Worm (Caenorhabditis elegans): ENCODE measurements around the gene acs-4.

The acs-4 gene

DNA sequence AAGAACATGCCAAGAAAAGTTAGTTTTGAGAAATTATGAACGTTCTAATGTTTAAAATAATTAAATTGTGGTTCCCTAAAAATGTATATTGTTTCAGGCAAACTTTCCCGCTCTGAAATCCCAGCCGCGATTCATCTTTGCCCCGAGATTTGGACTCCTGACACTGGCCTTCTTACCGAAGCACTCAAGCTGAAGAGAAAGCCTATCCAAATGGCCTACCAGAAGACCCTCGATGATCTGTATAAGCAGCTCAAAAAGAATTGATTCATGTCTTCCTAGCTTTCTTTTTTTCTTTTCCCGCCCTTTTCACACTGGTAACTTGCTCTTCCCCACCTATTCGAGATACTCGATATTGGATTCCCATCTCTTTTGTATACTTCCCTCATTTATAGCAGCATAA lies 2.5 kb downstream of the acs-4 start:
- no peak for TF ChIP-seq lin-39 (tag; optimal IDR thresholded peaks at IDR 0.05)
- TF ChIP-seq hpl-2 (GFP tag; optimal IDR thresholded peaks at IDR 0.05) = no peak
- TF ChIP-seq mep-1 (tag; optimal IDR thresholded peaks at IDR 0.05) = no peak
- no peak for TF ChIP-seq elt-3 (tag; optimal IDR thresholded peaks at IDR 0.05)
- TF ChIP-seq fkh-4 (tag; optimal IDR thresholded peaks at IDR 0.05; ENCODE audit: borderline replicate concordance) = no peak
- no peak for TF ChIP-seq lin-35 (GFP tag; optimal IDR thresholded peaks at IDR 0.05)
- TF ChIP-seq vab-15 (tag; optimal IDR thresholded peaks at IDR 0.05) = no peak
- TF ChIP-seq ets-5 (GFP tag; IDR thresholded peaks at IDR 0.05) = no peak
- no peak for TF ChIP-seq ces-1 (GFP tag; optimal IDR thresholded peaks at IDR 0.05)

DNA sequence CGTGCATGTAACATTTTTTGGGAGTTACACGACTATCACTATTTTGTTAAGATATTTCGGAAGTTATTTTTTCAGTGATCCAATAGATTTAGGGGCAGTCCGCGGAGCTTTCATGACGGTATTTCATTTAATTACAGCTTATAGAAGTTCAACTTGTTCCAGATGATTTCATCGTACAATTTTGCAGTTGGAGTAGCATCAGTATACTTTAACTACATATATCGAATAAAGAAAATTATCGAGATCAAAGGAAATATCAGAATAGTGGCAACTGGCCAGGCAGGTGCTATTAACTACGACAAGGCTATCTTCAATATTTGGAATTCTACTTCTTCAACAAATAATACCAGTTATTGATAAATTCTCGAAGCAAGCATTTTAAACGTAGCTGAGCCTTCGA lies 10.9 kb downstream of the acs-4 start:
- TF ChIP-seq nhr-85 (tag) = peak; percentile 46
- no peak for TF ChIP-seq efl-1 (optimal IDR thresholded peaks at IDR 0.05)
- TF ChIP-seq efl-1 (GFP tag; optimal IDR thresholded peaks at IDR 0.05 in 1 of 2) = peak in 1 of 2 experiments; percentile 85
- TF ChIP-seq tlp-1 (tag; optimal IDR thresholded peaks at IDR 0.05) = no peak
- peak in 1 of 2 experiments; percentile 14 for TF ChIP-seq lsy-2 (tag; optimal IDR thresholded peaks at IDR 0.05)

DNA sequence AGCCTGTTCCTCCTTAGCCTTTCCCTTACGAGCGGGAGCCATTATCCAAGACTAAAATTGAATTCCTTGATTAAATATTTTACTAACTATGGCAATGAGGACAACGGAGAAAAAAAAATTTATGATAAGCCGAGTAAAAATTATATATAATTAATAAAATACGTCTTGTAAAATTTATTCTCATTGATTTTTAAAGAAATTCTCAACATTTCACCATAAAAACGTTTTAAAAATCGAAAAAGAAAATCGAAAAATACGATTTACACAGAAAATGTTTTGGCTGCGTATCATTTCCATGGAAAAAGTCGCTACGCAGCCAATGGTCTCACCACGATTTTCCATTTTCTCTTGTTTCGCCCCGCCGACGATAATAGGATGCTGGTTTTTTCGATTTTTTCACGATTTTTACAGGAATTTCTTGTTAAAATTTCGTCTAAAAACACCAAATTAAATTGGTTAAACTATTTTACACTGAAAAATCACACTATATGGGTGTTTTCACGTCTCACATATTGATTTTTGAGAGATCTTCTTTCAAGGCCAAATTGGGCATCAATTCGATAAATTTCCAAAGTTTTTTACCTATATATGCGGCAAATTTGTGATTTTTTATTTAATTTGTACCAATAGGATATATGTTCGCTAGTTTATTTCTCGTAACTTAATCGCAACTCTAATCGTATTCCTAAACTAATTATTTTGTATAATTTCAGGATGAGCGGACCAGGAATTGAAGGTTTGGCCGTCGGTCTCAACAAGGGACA lies 12.1 kb downstream of the acs-4 start, which contains the start of the genes rps-14 and rpl-36:
Gene rps-14, minus strand, starts transcription at position 51 of the 764 bp plus-strand sequence.
Gene rpl-36, plus strand, starts transcription at position 714 of the 764 bp plus-strand sequence.
- peak; percentile 94 for TF ChIP-seq xbp-1 (tag; optimal IDR thresholded peaks at IDR 0.05)
- TF ChIP-seq C16A3.4 (tag; optimal IDR thresholded peaks at IDR 0.05) = peak; percentile 96
- peak; percentile 95 for TF ChIP-seq snu-23 (GFP tag; optimal IDR thresholded peaks at IDR 0.05)
- no peak for TF ChIP-seq alr-1 (tag; optimal IDR thresholded peaks at IDR 0.05; ENCODE audit: borderline replicate concordance)
- TF ChIP-seq ztf-4 (tag; optimal IDR thresholded peaks at IDR 0.05) = peak; percentile 67
- TF ChIP-seq nhr-19 (GFP tag; conservative IDR thresholded peaks at IDR 0.05) = peak; percentile 92
- peak; percentile 40 for TF ChIP-seq fkh-4 (tag; optimal IDR thresholded peaks at IDR 0.05; ENCODE audit: borderline replicate concordance)
- TF ChIP-seq mab-9 (GFP tag; IDR thresholded peaks at IDR 0.05) = peak; percentile 59
- TF ChIP-seq mdl-1 (tag; optimal IDR thresholded peaks at IDR 0.05) = peak in 1 of 2 experiments; percentile 82
- peak; percentile 77 for TF ChIP-seq lir-3 (tag; optimal IDR thresholded peaks at IDR 0.05; ENCODE audit: poor library complexity)
- peak; percentile 72 for TF ChIP-seq pax-3 (tag; optimal IDR thresholded peaks at IDR 0.05)
- no peak for TF ChIP-seq C34B4.2 (tag; optimal IDR thresholded peaks at IDR 0.05)
- TF ChIP-seq egl-27 (tag; optimal IDR thresholded peaks at IDR 0.05) = peak in 1 of 2 experiments; percentile 59
- TF ChIP-seq jun-1 (tag; optimal IDR thresholded peaks at IDR 0.05) = peak; percentile 86
- no peak for TF ChIP-seq sup-37 (GFP tag; optimal IDR thresholded peaks at IDR 0.05)
- peak; percentile 62 for TF ChIP-seq lin-39 (tag; optimal IDR thresholded peaks at IDR 0.05)
- no peak for TF ChIP-seq nhr-12 (tag; optimal IDR thresholded peaks at IDR 0.05)
- peak; percentile 88 to 90 (median 89) for TF ChIP-seq ceh-82 (tag; optimal IDR thresholded peaks at IDR 0.05)
- TF ChIP-seq zip-4 (GFP tag; optimal IDR thresholded peaks at IDR 0.05) = peak; percentile 66
- TF ChIP-seq sox-4 (tag; optimal IDR thresholded peaks at IDR 0.05) = peak; percentile 59
- TF ChIP-seq lin-14 (GFP tag; optimal IDR thresholded peaks at IDR 0.05) = peak; percentile 92
- TF ChIP-seq lsy-2 (tag; optimal IDR thresholded peaks at IDR 0.05) = peak; percentile 95 to 96
- TF ChIP-seq ceh-88 (GFP tag; IDR thresholded peaks at IDR 0.05) = peak; percentile 68
- TF ChIP-seq pqm-1 (tag; optimal IDR thresholded peaks at IDR 0.05) = no peak
- TF ChIP-seq unc-86 (tag; optimal IDR thresholded peaks at IDR 0.05) = peak; percentile 80
- peak; percentile 93 for TF ChIP-seq blmp-1 (tag; optimal IDR thresholded peaks at IDR 0.05)
- peak; percentile 87 for TF ChIP-seq tbx-2 (tag; optimal IDR thresholded peaks at IDR 0.05)
- no peak for TF ChIP-seq Y116A8C.19 (tag; optimal IDR thresholded peaks at IDR 0.05; ENCODE audit: borderline replicate concordance)
- peak; percentile 78 for TF ChIP-seq C04F5.9 (tag; optimal IDR thresholded peaks at IDR 0.05)
- no peak for TF ChIP-seq unc-30 (tag; optimal IDR thresholded peaks at IDR 0.05)
- TF ChIP-seq nhr-11 (tag; optimal IDR thresholded peaks at IDR 0.05) = peak; percentile 30
- peak; percentile 77 for TF ChIP-seq aha-1 (tag; optimal IDR thresholded peaks at IDR 0.05)
- TF ChIP-seq nhr-76 (tag; optimal IDR thresholded peaks at IDR 0.05) = no peak
- TF ChIP-seq efl-3 (GFP tag; optimal IDR thresholded peaks at IDR 0.05) = no peak
- TF ChIP-seq egl-13 (tag; optimal IDR thresholded peaks at IDR 0.05) = peak; percentile 71
- TF ChIP-seq unc-98 (GFP tag; IDR thresholded peaks at IDR 0.05) = no peak
- TF ChIP-seq pag-3 (tag; optimal IDR thresholded peaks at IDR 0.05; ENCODE audit: borderline replicate concordance, insufficient read depth) = no peak
